Fruit fly (Drosophila melanogaster) S2 (cell line): ENCODE results near the gene CG4017.

Experiments used
- CG8478 ChIP-seq: fragments of >200 bp; optimal IDR thresholded peaks from 2 replicates; lab custom pipeline; 2018
- CTCF ChIP-seq, 2 experiments: fragments of >200 bp; optimal IDR thresholded peaks; 2 replicates each; lab custom pipeline; 2018

- TF ChIP-seq CTCF (optimal IDR thresholded peaks at IDR 0.05; lab: Kevin White, UChicago) (no peak), CG8478 (lab: Kevin White, UChicago) (no peak)
Observed at dm6 chr2L:9778416-9778815, 11.6 kb downstream of the CG4017 start.
